Worm (Caenorhabditis elegans) whole organism, L1 larva: ENCODE results near the gene cyp-13A10.

Experiments
- C34B4.2 ChIP-seq: sonication (generic microtip); optimal IDR thresholded peaks from 2 replicates; lab custom pipeline; 2017; ENCODE audit warnings: mild to moderate bottlenecking, missing genetic modification characterization, missing compliant biosample characterization
- aly-2 ChIP-seq: fragments of 150-350 bp; optimal IDR thresholded peaks from 2 replicates; lab custom pipeline; 2014; ENCODE audit warnings: missing biosample characterization, missing genetic modification characterization
- irx-1 ChIP-seq: sonication (generic microtip); optimal IDR thresholded peaks from 2 replicates; lab custom pipeline; 2016; ENCODE audit warnings: missing genetic modification characterization, missing compliant biosample characterization
- lin-39 ChIP-seq: fragments of 150-350 bp; optimal IDR thresholded peaks from 2 replicates; lab custom pipeline; 2014; ENCODE audit warnings: missing biosample characterization, missing genetic modification reagents, missing genetic modification characterization
- nhr-237 ChIP-seq: fragments of 150-350 bp; optimal IDR thresholded peaks from 2 replicates; lab custom pipeline; 2014; ENCODE audit warnings: missing biosample characterization, missing genetic modification characterization
- nhr-90 ChIP-seq: sonication (generic microtip); optimal IDR thresholded peaks from 2 replicates; lab custom pipeline; 2016; ENCODE audit warnings: mild to moderate bottlenecking, missing genetic modification characterization, missing compliant biosample characterization; ENCODE audit not compliant: poor library complexity
- sup-37 ChIP-seq: fragments of 200-800 bp; sonication (Bioruptor generic); optimal IDR thresholded peaks from 2 replicates; lab custom pipeline; 2018; ENCODE audit warnings: mild to moderate bottlenecking, missing genetic modification characterization, missing compliant biosample characterization
- zag-1 ChIP-seq: fragments of 150-350 bp; optimal IDR thresholded peaks from 2 replicates; lab custom pipeline; 2014; ENCODE audit warnings: missing biosample characterization, missing genetic modification characterization

DNA sequence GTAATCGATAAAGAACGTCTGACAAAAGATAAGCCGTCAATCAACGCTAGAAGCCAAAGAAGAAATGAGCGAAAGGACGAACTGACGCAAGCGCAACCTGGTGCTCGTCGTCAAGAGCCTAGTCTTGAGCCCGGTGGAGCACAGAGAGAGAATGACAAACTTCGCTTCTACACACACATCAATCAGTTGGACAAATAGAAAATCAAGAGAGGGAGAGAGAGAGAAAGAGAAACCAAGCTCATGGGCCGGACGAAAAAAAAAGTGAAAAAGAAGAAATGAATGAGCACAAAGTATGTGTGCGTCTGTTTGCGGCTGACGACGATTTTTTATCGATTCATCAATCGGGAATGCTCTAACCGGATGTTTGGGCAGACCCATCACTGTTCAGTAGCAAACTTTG, 41.6 kb downstream of the cyp-13A10 start:
- TF ChIP-seq lin-39 (tag; lab: Kevin White, UChicago) (peak; percentile 22), nhr-90 (no peak), C34B4.2 (no peak), irx-1 (no peak), aly-2 (no peak), sup-37 (GFP tag; lab: Kevin White, UChicago) (no peak), nhr-237 (tag; lab: Kevin White, UChicago) (no peak), zag-1 (tag; lab: Kevin White, UChicago) (no peak)
